Worm (Caenorhabditis elegans) whole organism, L2 larva: Measurements from ENCODE around the gene mex-1.

Experiments
- C34F6.9 ChIP-seq: fragments of 150-350 bp; optimal IDR thresholded peaks from 2 replicates; lab custom pipeline; 2014; ENCODE audit warnings: missing biosample characterization, missing genetic modification characterization
- F13H6.1 ChIP-seq: sonication (generic microtip); optimal IDR thresholded peaks from 2 replicates; lab custom pipeline; 2016; ENCODE audit warnings: missing genetic modification characterization, missing compliant biosample characterization
- R02D3.7 ChIP-seq: fragments of 150-350 bp; optimal IDR thresholded peaks from 2 replicates; lab custom pipeline; 2014; ENCODE audit warnings: missing biosample characterization, missing genetic modification characterization
- alr-1 ChIP-seq: fragments of 150-350 bp; optimal IDR thresholded peaks from 2 replicates; lab custom pipeline; 2014; ENCODE audit warnings: missing biosample characterization, missing genetic modification characterization
- blmp-1 ChIP-seq: sonication (generic microtip); optimal IDR thresholded peaks from 2 replicates; lab custom pipeline; 2017; ENCODE audit warnings: missing genetic modification characterization, mild to moderate bottlenecking, missing compliant biosample characterization, antibody characterized with exemption, moderate library complexity; ENCODE audit not compliant: insufficient read depth
- ceh-16 ChIP-seq: fragments of 150-350 bp; optimal IDR thresholded peaks from 2 replicates; lab custom pipeline; 2014; ENCODE audit warnings: missing biosample characterization, missing genetic modification characterization
- crh-2 ChIP-seq: sonication (generic microtip); optimal IDR thresholded peaks from 2 replicates; lab custom pipeline; 2017; ENCODE audit warnings: missing biosample characterization, missing genetic modification characterization
- fos-1 ChIP-seq: fragments of 150-350 bp; optimal IDR thresholded peaks from 2 replicates; lab custom pipeline; 2014; ENCODE audit warnings: missing biosample characterization, missing genetic modification characterization
- gmeb-1 ChIP-seq: fragments of 150-350 bp; optimal IDR thresholded peaks from 2 replicates; lab custom pipeline; 2014; ENCODE audit warnings: missing biosample characterization, missing genetic modification characterization
- lin-11 ChIP-seq: fragments of 150-350 bp; sonication (generic microtip); optimal IDR thresholded peaks from 2 replicates; lab custom pipeline; 2014; ENCODE audit warnings: missing biosample characterization, missing genetic modification characterization, inconsistent platforms, mixed read lengths
- lin-13 ChIP-seq: fragments of 150-350 bp; optimal IDR thresholded peaks from 2 replicates; lab custom pipeline; 2014; ENCODE audit warnings: missing biosample characterization, missing genetic modification reagents, missing genetic modification characterization
- lin-39 ChIP-seq: fragments of 150-350 bp; optimal IDR thresholded peaks from 2 replicates; lab custom pipeline; 2014; ENCODE audit warnings: missing biosample characterization, missing genetic modification reagents, missing genetic modification characterization
- lsy-2 ChIP-seq, 2 experiments: fragments of 150-350 bp in 1 of 2; sonication (generic microtip) in 1 of 2; optimal IDR thresholded peaks; 2 replicates each; lab custom pipeline; 2014 to 2017; ENCODE audit warnings: missing biosample characterization in 2 of 2, missing genetic modification characterization in 2 of 2
- nhr-10 ChIP-seq: sonication (generic microtip); optimal IDR thresholded peaks from 2 replicates; lab custom pipeline; 2017; ENCODE audit warnings: missing biosample characterization, missing genetic modification characterization
- nhr-11 ChIP-seq: fragments of 150-350 bp; optimal IDR thresholded peaks from 2 replicates; lab custom pipeline; 2014; ENCODE audit warnings: missing biosample characterization, missing genetic modification characterization
- nhr-129 ChIP-seq: fragments of 150-350 bp; optimal IDR thresholded peaks from 2 replicates; lab custom pipeline; 2014; ENCODE audit warnings: missing biosample characterization, missing genetic modification characterization
- nhr-21 ChIP-seq: fragments of 150-350 bp; optimal IDR thresholded peaks from 2 replicates; lab custom pipeline; 2014; ENCODE audit warnings: missing biosample characterization, missing genetic modification characterization
- nhr-237 ChIP-seq: fragments of 150-350 bp; optimal IDR thresholded peaks from 2 replicates; lab custom pipeline; 2014; ENCODE audit warnings: missing biosample characterization, missing genetic modification characterization
- nhr-25 ChIP-seq: fragments of 150-350 bp; sonication (generic microtip); optimal IDR thresholded peaks from 3 replicates; lab custom pipeline; 2014; ENCODE audit warnings: missing biosample characterization, missing genetic modification characterization
- nhr-6 ChIP-seq: fragments of 150-350 bp; optimal IDR thresholded peaks from 2 replicates; lab custom pipeline; 2014; ENCODE audit warnings: missing biosample characterization, missing genetic modification characterization
- sem-4 ChIP-seq: fragments of 150-350 bp; optimal IDR thresholded peaks from 2 replicates; lab custom pipeline; 2014; ENCODE audit warnings: missing biosample characterization, missing genetic modification reagents, missing genetic modification characterization
- skn-1 ChIP-seq: sonication (generic microtip); optimal IDR thresholded peaks from 2 replicates; lab custom pipeline; 2017; ENCODE audit warnings: missing biosample characterization, missing genetic modification characterization
- sma-3 ChIP-seq: sonication (generic microtip); optimal IDR thresholded peaks from 2 replicates; lab custom pipeline; 2016; ENCODE audit warnings: missing genetic modification reagents, missing genetic modification characterization, missing compliant biosample characterization
- snpc-4 ChIP-seq: fragments of 150-350 bp; optimal IDR thresholded peaks from 2 replicates; lab custom pipeline; 2014; ENCODE audit warnings: missing biosample characterization, missing genetic modification characterization
- unc-39 ChIP-seq: fragments of 150-350 bp; optimal IDR thresholded peaks from 2 replicates; lab custom pipeline; 2014; ENCODE audit warnings: missing biosample characterization, missing genetic modification characterization
- unc-55 ChIP-seq: fragments of 150-350 bp; sonication (generic microtip); optimal IDR thresholded peaks from 3 replicates; lab custom pipeline; 2014; ENCODE audit warnings: missing biosample characterization, missing genetic modification reagents, missing genetic modification characterization
- unc-62 ChIP-seq: fragments of 150-350 bp; optimal IDR thresholded peaks from 2 replicates; lab custom pipeline; 2014; ENCODE audit warnings: missing biosample characterization, missing genetic modification reagents, missing genetic modification characterization
- zag-1 ChIP-seq: fragments of 150-350 bp; optimal IDR thresholded peaks from 2 replicates; lab custom pipeline; 2014; ENCODE audit warnings: missing biosample characterization, missing genetic modification characterization
- ztf-1 ChIP-seq: fragments of 200-800 bp; sonication (Bioruptor generic); conservative IDR thresholded peaks from 2 replicates; pipeline ENCODE4 v1.3.6; 2022; ENCODE audit warnings: missing genetic modification characterization, missing compliant biosample characterization

The mex-1 gene

DNA sequence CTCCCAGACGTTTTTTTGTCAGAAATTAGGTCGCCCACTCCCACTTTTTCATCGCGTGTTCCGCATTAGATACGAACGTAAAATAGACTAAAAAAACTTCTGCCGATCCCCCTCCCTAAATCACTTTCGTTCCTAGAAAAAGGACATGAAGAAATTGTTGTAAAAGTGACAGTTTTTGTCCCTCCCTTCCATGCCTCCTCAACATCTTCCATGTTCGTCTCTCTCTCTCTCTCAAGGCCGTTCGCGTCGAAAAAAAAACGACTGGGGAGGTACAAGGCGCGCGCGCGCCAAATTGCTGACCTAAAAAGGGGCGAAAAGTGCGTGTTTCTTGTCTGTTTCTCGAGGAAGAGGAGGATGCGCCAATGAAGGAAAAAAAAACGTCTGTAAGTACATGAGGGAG is 39.7 kb upstream of the mex-1 start:
- TF ChIP-seq sem-4 = peak; percentile 64
- TF ChIP-seq zag-1 (tag; lab: Kevin White, UChicago) = no peak
- TF ChIP-seq nhr-21 (tag; lab: Kevin White, UChicago) = no peak
- peak; percentile 77 for TF ChIP-seq blmp-1 (tag; lab: Kevin White, UChicago)

DNA sequence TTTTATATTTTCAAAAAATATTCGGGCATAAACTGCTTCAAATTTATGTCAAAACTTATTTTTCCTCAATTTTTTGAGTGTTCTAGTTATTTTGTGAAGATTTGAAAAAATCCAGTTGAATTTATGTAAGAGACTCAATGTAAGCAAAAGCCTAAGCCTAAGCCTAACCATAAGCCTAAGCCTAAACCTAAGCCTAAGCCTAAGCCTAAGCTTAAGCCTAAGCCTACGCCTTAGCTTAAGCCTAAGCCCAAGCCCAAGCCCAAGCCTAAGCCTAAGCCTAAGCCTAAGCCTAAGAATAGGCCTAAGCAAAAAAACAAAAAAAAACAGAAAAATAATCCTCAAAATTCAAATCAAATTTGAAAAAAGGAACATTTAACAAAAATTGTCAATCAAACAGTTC is 38.3 kb upstream of the mex-1 start:
- TF ChIP-seq unc-62 (GFP tag; lab: Kevin White, UChicago) (no peak), snpc-4 (tag; lab: Kevin White, UChicago) (no peak), nhr-25 (tag; lab: Kevin White, UChicago) (no peak), lsy-2 (tag; optimal IDR thresholded peaks at IDR 0.05; lab: Kevin White, UChicago) (no peak), nhr-10 (tag; lab: Kevin White, UChicago) (no peak), skn-1 (tag; lab: Kevin White, UChicago) (no peak), ceh-16 (tag; lab: Kevin White, UChicago) (no peak), unc-39 (no peak), unc-55 (GFP tag; lab: Kevin White, UChicago) (no peak), nhr-237 (no peak), R02D3.7 (tag; lab: Kevin White, UChicago) (no peak), alr-1 (tag; lab: Kevin White, UChicago) (no peak), nhr-129 (tag; lab: Kevin White, UChicago) (no peak)

DNA sequence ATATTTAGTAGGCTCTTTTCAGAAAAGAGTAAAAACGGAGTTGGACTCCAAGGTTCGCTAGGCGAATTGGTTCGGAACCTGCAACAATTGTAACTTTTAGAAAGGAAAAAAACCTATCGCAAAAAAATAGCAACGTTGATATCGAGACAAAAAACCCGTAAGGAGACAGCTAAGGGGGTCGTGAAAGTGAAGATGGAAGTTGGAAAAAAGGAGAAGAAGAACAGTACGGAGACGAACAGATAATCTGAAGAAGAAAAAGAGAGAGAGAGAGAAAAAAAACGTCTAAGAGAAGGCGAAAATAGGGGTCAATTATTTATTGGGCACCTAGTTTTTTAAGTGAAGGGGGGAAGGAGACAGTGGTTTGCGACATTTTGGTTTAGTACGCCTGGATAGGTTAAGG is 33.2 kb upstream of the mex-1 start, which contains the start of gene lin-29:
lin-29 (minus strand) TSS at position 78 of the 400 bp plus-strand sequence.
- TF ChIP-seq skn-1 (tag; lab: Kevin White, UChicago) (no peak), blmp-1 (tag; lab: Kevin White, UChicago) (peak; percentile 31)

DNA sequence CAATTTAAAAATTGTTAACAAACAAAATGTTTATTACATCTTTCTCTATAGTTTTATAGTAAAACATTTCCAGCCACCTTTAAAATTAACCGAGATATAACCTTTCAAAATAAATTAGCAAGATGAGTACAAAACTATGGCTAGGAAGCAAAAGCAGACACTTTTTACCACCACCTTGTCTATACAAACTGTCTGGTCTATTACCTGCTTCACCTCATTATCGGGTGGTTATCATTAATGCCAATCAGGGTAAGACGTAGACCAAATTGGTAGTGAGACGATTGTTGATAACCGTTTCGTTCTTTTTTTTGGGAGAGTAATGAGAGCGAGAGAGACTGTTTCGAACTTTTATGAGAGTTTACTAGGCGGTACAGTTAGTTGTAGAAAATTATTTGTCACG is 32.0 kb upstream of the mex-1 start:
- TF ChIP-seq fos-1 = peak; percentile 27
- no peak for TF ChIP-seq nhr-11 (tag; lab: Kevin White, UChicago)

DNA sequence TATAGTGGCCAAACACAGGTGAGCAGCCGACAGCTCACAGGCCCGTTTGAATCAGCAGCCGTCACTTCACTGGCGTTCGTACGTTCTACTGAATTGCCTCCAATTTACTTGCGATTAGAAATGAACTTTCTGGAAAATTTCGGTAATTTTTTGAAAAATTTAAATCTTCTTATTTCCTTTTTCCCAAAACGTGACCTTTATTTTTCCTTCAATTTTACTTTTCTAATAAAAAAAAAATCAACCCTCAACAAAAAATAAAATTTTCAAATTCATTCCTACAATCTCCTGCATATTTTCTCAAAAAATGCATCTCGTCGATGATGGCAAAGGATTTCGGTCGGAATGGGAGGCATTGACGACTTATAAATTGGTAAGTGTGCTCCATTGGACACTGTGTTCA is 20.0 kb upstream of the mex-1 start, which contains the start of gene W03C9.8:
W03C9.8 (plus strand) TSS at position 301 of the 400 bp plus-strand sequence.
- no peak for TF ChIP-seq nhr-129 (tag; lab: Kevin White, UChicago)
- TF ChIP-seq, all 48 proteins: peak for 0

DNA sequence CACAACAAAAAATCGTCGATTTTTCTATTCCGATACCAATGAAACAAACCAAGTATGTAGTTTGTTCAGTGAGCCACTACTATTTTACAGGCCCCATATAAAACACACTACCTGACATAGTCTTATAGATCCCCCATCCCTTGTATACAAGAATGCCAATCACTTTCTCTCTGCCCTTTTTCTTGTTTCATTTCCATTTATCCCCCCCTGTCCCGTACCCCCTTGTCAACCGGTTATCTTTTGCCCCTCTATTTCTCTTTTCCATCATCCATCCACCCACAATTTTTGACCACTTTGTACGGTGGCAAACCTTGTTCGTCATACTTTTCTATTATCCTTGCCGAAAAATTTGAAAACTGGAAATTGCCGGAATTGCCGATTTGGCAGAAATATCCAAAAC is 15.5 kb upstream of the mex-1 start:
- TF ChIP-seq fos-1 (no peak), blmp-1 (tag; lab: Kevin White, UChicago) (peak; percentile 49)

DNA sequence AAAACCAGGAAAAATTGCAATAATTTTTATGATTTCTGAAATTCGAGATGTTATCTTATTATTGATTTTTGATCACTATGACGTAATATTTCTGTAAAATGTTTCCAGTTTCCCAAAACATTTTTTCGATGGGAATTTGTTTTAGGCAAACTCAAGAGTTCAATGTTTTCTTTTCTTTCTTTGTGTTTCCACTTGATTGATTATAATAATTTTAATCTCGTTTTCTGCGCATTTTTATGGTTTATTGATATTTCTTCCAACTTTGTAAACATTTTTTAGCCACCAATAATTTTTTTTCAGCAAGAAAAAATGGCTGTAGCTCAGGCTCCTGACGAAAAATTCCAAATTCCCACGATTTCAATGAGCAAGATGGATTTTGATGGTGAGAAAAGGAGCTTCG is 14.2 kb upstream of the mex-1 start, which contains the start of gene W03C9.6:
W03C9.6 (plus strand) TSS at position 301 of the 400 bp plus-strand sequence.
- TF ChIP-seq lin-39 (tag; lab: Kevin White, UChicago) (no peak), lin-11 (tag; lab: Kevin White, UChicago) (no peak), nhr-237 (no peak)

DNA sequence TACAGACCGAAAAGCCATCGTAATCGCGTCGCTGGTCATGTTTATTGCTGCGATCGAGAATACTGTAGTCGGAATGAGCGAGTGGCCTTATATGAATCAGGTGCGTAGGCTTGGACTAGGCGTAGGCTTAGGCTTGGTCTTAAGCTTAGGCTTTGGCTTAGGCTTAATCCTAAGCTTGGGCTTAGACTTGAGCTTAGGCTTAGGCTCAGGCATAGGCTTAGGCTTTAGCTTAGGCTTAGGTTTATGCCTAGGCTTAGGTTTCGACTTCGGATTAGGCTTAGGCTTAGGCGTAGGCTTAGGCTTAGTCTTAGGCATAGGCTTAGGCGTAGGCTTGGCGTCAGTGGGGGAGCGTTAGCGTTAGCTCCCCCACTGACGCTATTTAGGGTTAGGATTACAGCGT is 13.6 kb upstream of the mex-1 start:
- no peak for TF ChIP-seq lsy-2 (tag; optimal IDR thresholded peaks at IDR 0.05; lab: Kevin White, UChicago)

DNA sequence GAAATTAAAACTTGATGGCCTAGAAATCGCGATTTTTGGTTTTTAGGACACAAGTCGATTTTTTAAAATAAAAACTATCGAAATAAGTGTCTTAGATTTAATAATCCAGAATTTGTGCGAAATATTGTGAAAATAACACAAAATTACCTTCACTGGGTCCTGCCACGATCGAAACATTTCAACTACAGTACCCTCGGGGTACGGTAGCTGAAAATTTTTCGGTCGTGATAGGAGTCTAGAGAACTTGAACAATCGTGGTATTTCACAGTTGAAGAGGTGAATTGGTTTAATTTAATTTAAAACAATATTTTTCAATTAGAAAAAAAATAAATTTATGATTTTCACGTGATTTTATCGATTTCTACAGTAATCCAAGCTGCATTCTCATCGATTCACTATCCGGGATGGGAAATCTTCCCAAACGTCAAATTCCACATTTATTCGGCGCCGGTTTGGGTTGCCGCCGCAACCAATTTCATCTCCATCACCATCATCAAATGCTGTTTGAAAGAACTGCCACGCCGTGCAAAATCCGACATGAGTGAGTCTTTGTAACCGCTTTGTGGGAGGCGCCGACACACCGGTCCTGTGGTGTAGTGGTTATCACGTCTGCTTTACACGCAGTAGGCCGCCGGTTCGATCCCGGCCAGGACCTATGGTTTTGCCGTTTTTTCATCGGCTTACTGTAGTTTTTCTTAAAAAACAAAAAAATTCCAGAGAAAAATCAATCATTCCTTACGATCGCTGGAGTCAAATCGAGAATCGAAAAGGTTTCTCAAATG is 9.5 kb upstream of the mex-1 start:
- TF ChIP-seq lin-13 (GFP tag; lab: Kevin White, UChicago) (peak; percentile 46), zag-1 (tag; lab: Kevin White, UChicago) (no peak), F13H6.1 (peak; percentile 61), crh-2 (tag; lab: Kevin White, UChicago) (peak; percentile 28), gmeb-1 (tag; lab: Kevin White, UChicago) (peak; percentile 15), fos-1 (peak; percentile 16), skn-1 (tag; lab: Kevin White, UChicago) (no peak), nhr-237 (no peak), C34F6.9 (tag; lab: Kevin White, UChicago) (peak; percentile 34), nhr-129 (tag; lab: Kevin White, UChicago) (peak; percentile 68), nhr-21 (tag; lab: Kevin White, UChicago) (peak; percentile 10), unc-55 (GFP tag; lab: Kevin White, UChicago) (peak; percentile 70), sma-3 (peak; percentile 39), nhr-6 (no peak), lsy-2 (tag; optimal IDR thresholded peaks at IDR 0.05; lab: Kevin White, UChicago) (peak in 1 of 2 experiments; percentile 61), lin-11 (tag; lab: Kevin White, UChicago) (peak; percentile 39), ztf-1 (no peak)
- TF ChIP-seq, all 48 proteins: peak for 12
